Fruit fly (Drosophila melanogaster) Kc167 (cell line): Measurements from ENCODE around the gene TTLL1B.

ENCODE experiments used
- Myc ChIP-seq: fragments of >200 bp; optimal IDR thresholded peaks from 2 replicates; lab custom pipeline; 2017; ENCODE audit warnings: missing external identifiers
- Sin3A ChIP-seq: fragments of >200 bp; optimal IDR thresholded peaks from 2 replicates; lab custom pipeline; 2018; ENCODE audit warnings: missing external identifiers
- h ChIP-seq: fragments of >200 bp; optimal IDR thresholded peaks from 3 replicates; lab custom pipeline; 2018; ENCODE audit warnings: missing external identifiers
- insv ChIP-seq: fragments of >200 bp; optimal IDR thresholded peaks from 3 replicates; lab custom pipeline; 2018; ENCODE audit warnings: missing external identifiers
- psq ChIP-seq: fragments of >200 bp; optimal IDR thresholded peaks from 2 replicates; lab custom pipeline; 2017; ENCODE audit warnings: missing external identifiers
- ttk ChIP-seq: sonication (Bioruptor generic); optimal IDR thresholded peaks from 2 replicates; lab custom pipeline; 2017; ENCODE audit warnings: missing external identifiers

Gene TTLL1B

DNA sequence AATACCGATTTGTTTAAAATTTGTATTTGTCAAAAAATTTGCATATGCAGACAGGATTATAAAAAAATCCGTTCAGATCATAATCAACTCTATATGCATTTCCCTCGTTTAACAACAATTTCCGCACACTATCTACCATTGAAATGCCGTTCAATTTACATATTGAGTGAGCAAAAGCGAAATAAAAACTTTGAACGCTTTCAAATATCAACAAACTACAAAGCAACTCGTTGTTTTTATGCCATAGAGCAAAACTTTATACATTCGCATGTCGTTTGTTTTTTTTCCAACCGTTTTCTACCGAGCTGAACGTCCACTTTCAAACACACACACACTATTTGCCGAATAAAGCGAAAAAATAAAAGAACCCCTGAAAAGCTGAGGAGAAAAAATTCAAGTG is at the start of gene TTLL1B:
Gene TTLL1B, plus strand, starts transcription at position 301 of the 400 bp plus-strand sequence.
- TF ChIP-seq insv (no peak), ttk (no peak), h (lab: Kevin White, UChicago) (no peak), psq (no peak), Sin3A (lab: Kevin White, UChicago) (no peak), Myc (lab: Kevin White, UChicago) (no peak)

dm6 chr3L:4599747-4600146 is 48.3 kb upstream of the TTLL1B start:
- TF ChIP-seq psq: no peak
- TF ChIP-seq ttk: no peak
- no peak for TF ChIP-seq Sin3A (lab: Kevin White, UChicago)
- TF ChIP-seq insv: no peak
- no peak for TF ChIP-seq h (lab: Kevin White, UChicago)
- TF ChIP-seq Myc (lab: Kevin White, UChicago): no peak

- TF ChIP-seq psq (no peak), insv (no peak)
These were observed 45.7 kb upstream of the TTLL1B start for dm6 chr3L:4602333-4602732.

DNA sequence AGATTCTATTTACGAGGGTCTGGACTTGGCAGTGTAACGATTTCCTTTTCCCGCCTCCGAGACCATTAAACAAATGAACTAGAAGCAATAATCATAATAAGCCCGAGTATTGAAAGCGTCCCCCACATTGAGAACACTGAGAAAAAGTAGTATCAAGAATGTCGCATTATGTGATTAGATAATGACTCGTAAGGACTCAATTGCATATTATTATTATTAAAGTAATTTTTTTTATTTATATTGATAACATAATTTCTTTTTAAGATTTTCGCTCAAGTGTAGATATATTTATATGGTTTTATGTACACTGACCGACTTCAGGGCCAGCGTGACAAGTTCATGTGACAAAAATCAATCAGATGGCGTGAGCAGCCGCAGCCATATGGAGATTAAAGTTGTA is 44.6 kb upstream of the TTLL1B start:
- no peak for TF ChIP-seq Myc (lab: Kevin White, UChicago)
- no peak for TF ChIP-seq psq
- TF ChIP-seq Sin3A (lab: Kevin White, UChicago): no peak
- no peak for TF ChIP-seq ttk
- no peak for TF ChIP-seq h (lab: Kevin White, UChicago)
- no peak for TF ChIP-seq insv

- TF ChIP-seq Myc (lab: Kevin White, UChicago): no peak
These were observed 41.2 kb upstream of the TTLL1B start for dm6 chr3L:4606739-4607428.

DNA sequence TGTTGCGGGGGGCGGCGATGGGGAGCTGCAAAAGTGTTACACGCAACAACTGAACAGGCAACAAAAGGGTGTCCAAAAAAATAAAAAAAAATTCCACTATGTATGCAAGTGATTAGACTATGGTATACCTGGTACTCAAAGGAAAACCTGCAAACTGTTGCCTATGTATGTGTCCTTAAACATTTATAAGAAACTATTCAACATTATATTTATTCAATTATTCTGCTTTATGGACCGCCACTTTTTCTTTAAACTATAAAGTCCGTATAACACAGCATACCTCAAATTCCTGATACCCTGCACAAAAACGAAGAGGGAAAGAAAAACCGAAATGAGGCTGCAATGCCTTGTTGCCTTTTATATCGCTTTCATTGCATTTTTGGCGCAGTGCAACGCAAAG is 40.4 kb upstream of the TTLL1B start:
- TF ChIP-seq insv (no peak), ttk (no peak), h (lab: Kevin White, UChicago) (no peak), Sin3A (lab: Kevin White, UChicago) (no peak), psq (no peak), Myc (lab: Kevin White, UChicago) (no peak)

dm6 chr3L:4611311-4611710 is 36.8 kb upstream of the TTLL1B start:
- TF ChIP-seq ttk: no peak
- no peak for TF ChIP-seq Sin3A (lab: Kevin White, UChicago)
- TF ChIP-seq Myc (lab: Kevin White, UChicago): no peak
- TF ChIP-seq insv: no peak
- TF ChIP-seq h (lab: Kevin White, UChicago): no peak
- TF ChIP-seq psq: no peak

DNA sequence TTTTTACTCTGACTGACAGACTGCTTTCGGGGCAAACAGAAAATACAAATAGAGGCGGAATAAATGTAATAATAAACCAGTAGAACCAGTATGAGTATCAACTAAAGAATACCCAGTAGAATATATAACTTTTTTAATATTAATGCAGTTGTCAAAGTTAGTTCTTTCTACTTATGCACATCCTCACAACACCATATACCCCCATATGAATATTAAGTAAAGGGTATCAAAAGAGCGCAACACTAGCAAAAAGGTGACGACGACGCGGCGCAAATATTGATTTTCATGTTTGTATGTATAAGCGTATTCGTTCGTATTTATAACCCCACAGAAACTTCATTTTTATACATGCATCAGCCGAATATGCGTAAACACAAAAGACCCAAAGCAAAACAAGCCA is 35.0 kb upstream of the TTLL1B start:
- TF ChIP-seq psq: no peak
- TF ChIP-seq Myc (lab: Kevin White, UChicago): no peak
- TF ChIP-seq Sin3A (lab: Kevin White, UChicago): no peak
- no peak for TF ChIP-seq h (lab: Kevin White, UChicago)
- TF ChIP-seq ttk: no peak
- TF ChIP-seq insv: no peak

DNA sequence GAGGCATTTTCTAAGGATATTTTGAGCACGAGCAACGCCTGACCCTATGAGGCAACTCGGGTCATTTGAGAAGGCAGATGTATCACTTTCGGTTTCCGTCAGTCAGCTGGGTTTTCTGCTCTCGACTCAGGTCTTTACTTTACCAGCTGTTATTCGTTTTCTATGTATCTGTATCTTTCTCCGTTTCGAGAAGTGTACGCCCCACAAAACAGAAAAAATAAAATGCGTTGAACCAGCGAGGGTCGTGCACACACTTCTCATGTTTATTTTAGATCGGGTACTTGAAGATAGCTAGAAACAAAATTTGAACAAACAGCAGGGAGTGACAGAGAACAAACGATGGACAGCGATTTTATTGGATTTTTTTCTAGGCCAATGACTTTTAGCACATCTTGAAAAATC is 34.2 kb upstream of the TTLL1B start:
- TF ChIP-seq h (lab: Kevin White, UChicago) (no peak), Myc (lab: Kevin White, UChicago) (no peak), insv (no peak), ttk (no peak), Sin3A (lab: Kevin White, UChicago) (no peak), psq (no peak)

- TF ChIP-seq ttk: no peak
- no peak for TF ChIP-seq insv
- TF ChIP-seq psq: no peak
- no peak for TF ChIP-seq h (lab: Kevin White, UChicago)
- TF ChIP-seq Sin3A (lab: Kevin White, UChicago): no peak
- no peak for TF ChIP-seq Myc (lab: Kevin White, UChicago)
These were observed 33.0 kb upstream of the TTLL1B start for dm6 chr3L:4615064-4615463.

DNA sequence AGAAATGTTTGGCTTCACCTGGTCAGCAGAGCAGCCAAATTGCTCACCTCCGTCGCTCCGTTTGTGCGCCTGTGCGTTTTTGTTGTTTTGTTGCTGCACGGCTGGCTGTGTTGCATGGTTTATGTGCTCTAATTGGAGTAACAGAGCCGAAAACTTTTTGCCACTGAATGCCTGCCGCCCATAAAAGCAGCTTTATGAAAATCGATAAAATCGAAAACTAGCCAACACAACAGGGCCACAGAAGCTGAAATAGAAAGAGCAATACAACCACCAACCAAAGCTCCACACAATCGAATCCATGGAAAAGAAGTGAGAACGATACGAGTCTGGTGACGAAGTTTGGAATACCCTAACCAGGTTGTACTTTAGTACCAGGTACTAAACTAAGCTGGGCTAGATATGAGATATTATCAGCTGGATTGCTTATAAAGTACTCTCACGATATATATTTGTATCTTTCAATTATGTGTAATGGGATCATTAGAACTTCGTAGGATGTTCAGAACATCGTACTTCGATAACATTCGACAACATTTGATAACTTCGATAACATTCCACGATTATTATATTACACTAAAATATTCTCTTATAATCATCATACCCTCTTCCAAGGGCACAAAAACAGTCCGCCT is 29.1 kb upstream of the TTLL1B start:
- TF ChIP-seq h (lab: Kevin White, UChicago): no peak

DNA sequence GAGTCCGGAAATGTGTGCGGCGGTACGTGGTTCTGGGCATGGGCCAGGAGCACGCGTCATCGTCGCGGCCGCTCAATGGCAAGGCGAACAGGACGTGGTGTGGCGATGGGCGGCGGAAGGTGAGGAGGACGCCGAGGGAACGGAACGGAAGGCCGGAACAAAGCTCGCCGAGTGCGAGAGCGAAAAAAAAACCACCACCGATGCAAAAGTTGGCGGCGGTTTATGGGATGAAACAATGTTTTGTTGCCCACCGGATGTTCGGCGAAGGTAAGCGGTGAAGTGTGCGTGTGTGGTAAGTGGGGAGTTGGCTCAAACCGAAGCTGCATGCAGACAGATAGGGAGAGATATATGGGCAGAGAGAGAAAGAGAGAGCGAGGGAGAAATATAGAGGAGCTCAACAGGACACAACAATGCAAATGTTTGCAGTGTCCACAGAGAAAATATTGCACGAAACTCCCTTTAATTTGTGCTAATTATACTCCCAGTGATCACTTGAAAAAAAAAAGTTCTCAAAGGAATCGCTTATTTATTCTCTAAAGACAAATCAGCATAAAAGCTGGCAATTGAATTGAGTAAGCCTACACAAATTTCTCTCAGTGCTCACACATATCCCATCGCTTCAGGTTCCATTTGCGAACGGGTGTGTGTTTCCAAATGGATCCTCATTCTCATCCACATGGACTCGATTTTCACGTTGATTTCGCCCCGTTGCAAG is 28.4 kb upstream of the TTLL1B start:
- no peak for TF ChIP-seq Myc (lab: Kevin White, UChicago)
- no peak for TF ChIP-seq ttk
- no peak for TF ChIP-seq insv
- TF ChIP-seq psq: no peak
- TF ChIP-seq Sin3A (lab: Kevin White, UChicago): no peak
- no peak for TF ChIP-seq h (lab: Kevin White, UChicago)

DNA sequence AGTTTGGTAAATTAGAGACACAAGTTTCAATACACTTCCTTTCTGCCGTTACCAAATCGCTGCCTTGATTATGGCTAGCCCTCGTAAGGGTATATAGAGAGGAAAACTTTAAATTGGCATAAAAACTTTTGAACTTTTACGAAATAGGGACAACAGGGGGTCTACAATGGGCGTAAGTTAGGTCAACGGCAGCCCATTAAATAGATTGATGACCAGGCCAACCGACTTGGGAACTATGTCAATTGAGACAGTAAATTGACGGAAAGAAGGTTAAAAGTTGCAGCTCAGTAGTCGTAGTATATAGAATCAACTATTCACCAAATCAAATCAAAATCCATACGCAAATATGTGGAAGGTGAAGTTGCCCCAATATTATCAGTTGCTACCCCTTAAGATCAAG is 27.2 kb upstream of the TTLL1B start, which contains the start of gene CG32246:
Gene CG32246, plus strand, starts transcription at position 301 of the 400 bp plus-strand sequence.
- no peak for TF ChIP-seq h (lab: Kevin White, UChicago)
- TF ChIP-seq Sin3A (lab: Kevin White, UChicago): no peak
- no peak for TF ChIP-seq Myc (lab: Kevin White, UChicago)
- no peak for TF ChIP-seq ttk
- no peak for TF ChIP-seq insv
- TF ChIP-seq psq: no peak
